Worm (Caenorhabditis elegans): ENCODE data around the gene srd-36.

Gene srd-36

ce11 chrX:13250163-13250562 lies 44.4 kb downstream of the srd-36 start (continued):
- TF ChIP-seq spr-1 (tag; optimal IDR thresholded peaks at IDR 0.05) (no peak), dmd-6 (GFP tag; IDR thresholded peaks at IDR 0.05) (peak; percentile 83), arid-1 (GFP tag; conservative IDR thresholded peaks at IDR 0.05) (0 out of 2 replicates have a peak, but pooled peaks have one; percentile 29), saeg-2 (GFP tag; IDR thresholded peaks at IDR 0.05) (no peak), F26F4.8 (GFP tag; conservative IDR thresholded peaks at IDR 0.05) (no peak), nhr-28 (tag; optimal IDR thresholded peaks at IDR 0.05) (peak; percentile 95), nhr-11 (tag; optimal IDR thresholded peaks at IDR 0.05) (no peak), mdt-29 (GFP tag; IDR thresholded peaks at IDR 0.05) (no peak), ctbp-1 (GFP tag; IDR thresholded peaks at IDR 0.05) (no peak), mes-2 (tag; optimal IDR thresholded peaks at IDR 0.05; ENCODE audit: poor library complexity, severe bottlenecking) (peak; percentile 64), nhr-102 (tag; optimal IDR thresholded peaks at IDR 0.05) (peak; percentile 28), egl-43 (GFP tag; IDR thresholded peaks at IDR 0.05) (no peak), egl-27 (tag; optimal IDR thresholded peaks at IDR 0.05) (no peak), lir-3 (tag; optimal IDR thresholded peaks at IDR 0.05) (no peak), mxl-3 (GFP tag; optimal IDR thresholded peaks at IDR 0.05) (peak; percentile 78), php-3 (GFP tag; IDR thresholded peaks at IDR 0.05) (0 out of 2 replicates have a peak, but pooled peaks have one; percentile 44), tag-97 (GFP tag; IDR thresholded peaks at IDR 0.05) (no peak), lin-39 (tag; optimal IDR thresholded peaks at IDR 0.05) (no peak), sdz-12 (GFP tag; optimal IDR thresholded peaks at IDR 0.05) (no peak), lin-13 (GFP tag; optimal IDR thresholded peaks at IDR 0.05) (no peak), mdl-1 (tag; optimal IDR thresholded peaks at IDR 0.05) (peak; percentile 38 to 90), lim-7 (GFP tag; IDR thresholded peaks at IDR 0.05) (no peak), lin-1 (GFP tag; IDR thresholded peaks at IDR 0.05) (no peak), madf-9 (GFP tag; conservative IDR thresholded peaks at IDR 0.05) (no peak), dpl-1 (GFP tag; optimal IDR thresholded peaks at IDR 0.05) (no peak), dve-1 (tag; optimal IDR thresholded peaks at IDR 0.05; ENCODE audit: insufficient read depth) (peak; percentile 92), ztf-11 (tag; optimal IDR thresholded peaks at IDR 0.05) (no peak), madf-5 (GFP tag; IDR thresholded peaks at IDR 0.05) (no peak), daf-8 (GFP tag; IDR thresholded peaks at IDR 0.05) (no peak), Y105C5A.15 (GFP tag; IDR thresholded peaks at IDR 0.05) (no peak), pha-4 (GFP tag; IDR thresholded peaks at IDR 0.05) (no peak), pha-4 (tag; optimal IDR thresholded peaks at IDR 0.05) (peak; percentile 68), Y48G9A.11 (GFP tag; IDR thresholded peaks at IDR 0.05) (no peak), ceh-28 (tag; optimal IDR thresholded peaks at IDR 0.05) (no peak), R02D3.7 (tag; optimal IDR thresholded peaks at IDR 0.05) (no peak), ZK546.5 (tag; optimal IDR thresholded peaks at IDR 0.05) (no peak), nhr-77 (tag; optimal IDR thresholded peaks at IDR 0.05) (peak; percentile 78), Y5F2A.4 (GFP tag; optimal IDR thresholded peaks at IDR 0.05) (no peak), nhr-10 (tag; optimal IDR thresholded peaks at IDR 0.05) (peak; percentile 86), mxl-2 (GFP tag; conservative IDR thresholded peaks at IDR 0.05) (no peak), ceh-20 (GFP tag; IDR thresholded peaks at IDR 0.05) (no peak), pqm-1 (tag; optimal IDR thresholded peaks at IDR 0.05) (peak; percentile 66), nhr-237 (tag; optimal IDR thresholded peaks at IDR 0.05) (no peak), daf-12 (tag; optimal IDR thresholded peaks at IDR 0.05) (no peak), snpc-1.2 (GFP tag; IDR thresholded peaks at IDR 0.05) (no peak), nhr-48 (tag; optimal IDR thresholded peaks at IDR 0.05) (peak; percentile 39), duxl-1 (tag; optimal IDR thresholded peaks at IDR 0.05; ENCODE audit: poor library complexity) (no peak), nhr-25 (tag; optimal IDR thresholded peaks at IDR 0.05; ENCODE audit: borderline replicate concordance, insufficient read depth) (peak; percentile 53), unc-62 (GFP tag; optimal IDR thresholded peaks at IDR 0.05 in 1 of 2) (peak in 1 of 2 experiments; percentile 33), unc-62 (tag; optimal IDR thresholded peaks at IDR 0.05) (no peak), hif-1 (tag; optimal IDR thresholded peaks at IDR 0.05) (peak in 1 of 2 experiments; percentile 41)

Measured in whole organism, L4 larva.